Worm (Caenorhabditis elegans) whole organism, L3 larva: ENCODE data around the gene puf-11.

Source experiments
- R02D3.7 ChIP-seq: fragments of 150-350 bp; optimal IDR thresholded peaks from 2 replicates; lab custom pipeline; 2014; ENCODE audit warnings: missing biosample characterization, missing genetic modification characterization
- aly-2 ChIP-seq: fragments of 150-350 bp; optimal IDR thresholded peaks from 2 replicates; lab custom pipeline; 2014; ENCODE audit warnings: missing biosample characterization, missing genetic modification characterization
- ama-1 ChIP-seq: fragments of 150-350 bp; optimal IDR thresholded peaks from 2 replicates; lab custom pipeline; 2018
- ceh-16 ChIP-seq: sonication (generic microtip); optimal IDR thresholded peaks from 2 replicates; lab custom pipeline; 2017; ENCODE audit warnings: missing biosample characterization, missing genetic modification characterization
- ceh-28 ChIP-seq: fragments of 150-350 bp; optimal IDR thresholded peaks from 2 replicates; lab custom pipeline; 2014; ENCODE audit warnings: missing biosample characterization, missing genetic modification reagents, missing genetic modification characterization
- ceh-82 ChIP-seq: fragments of 150-350 bp; optimal IDR thresholded peaks from 2 replicates; lab custom pipeline; 2014; ENCODE audit warnings: missing biosample characterization, missing genetic modification characterization
- ceh-9 ChIP-seq: sonication (generic microtip); optimal IDR thresholded peaks from 2 replicates; lab custom pipeline; 2018; ENCODE audit warnings: missing biosample characterization, missing genetic modification characterization
- daf-12 ChIP-seq: fragments of 150-350 bp; optimal IDR thresholded peaks from 2 replicates; lab custom pipeline; 2014; ENCODE audit warnings: missing biosample characterization, missing genetic modification reagents, missing genetic modification characterization
- egl-27 ChIP-seq: sonication (generic microtip); optimal IDR thresholded peaks from 4 replicates; lab custom pipeline; 2017; ENCODE audit warnings: missing biosample characterization, missing genetic modification reagents, missing genetic modification characterization
- egl-5 ChIP-seq: fragments of 150-350 bp; optimal IDR thresholded peaks from 2 replicates; lab custom pipeline; 2017; ENCODE audit warnings: missing biosample characterization, missing genetic modification reagents, missing genetic modification characterization, inconsistent platforms
- elt-1 ChIP-seq: fragments of 150-350 bp; optimal IDR thresholded peaks from 2 replicates; lab custom pipeline; 2014; ENCODE audit warnings: missing biosample characterization, missing genetic modification characterization
- elt-2 ChIP-seq: sonication (generic microtip); optimal IDR thresholded peaks from 2 replicates; lab custom pipeline; 2016; ENCODE audit warnings: missing genetic modification reagents, mild to moderate bottlenecking, missing genetic modification characterization, missing compliant biosample characterization
- elt-3 ChIP-seq, 3 experiments: fragments of 150-350 bp in 1 of 3; sonication (generic microtip) in 2 of 3; optimal IDR thresholded peaks; 2 replicates in 2 of 3; 4 replicates in 1 of 3; lab custom pipeline; 2014 to 2017; ENCODE audit warnings: missing biosample characterization in 3 of 3, missing genetic modification characterization in 3 of 3
- eor-1 ChIP-seq, 2 experiments: fragments of 150-350 bp; optimal IDR thresholded peaks; 2 replicates each; lab custom pipeline; 2014 to 2018; ENCODE audit warnings: missing biosample characterization in 2 of 2, missing genetic modification characterization in 2 of 2
- fkh-2 ChIP-seq: fragments of 150-350 bp; optimal IDR thresholded peaks from 2 replicates; lab custom pipeline; 2014; ENCODE audit warnings: missing biosample characterization, missing genetic modification reagents, missing genetic modification characterization
- fos-1 ChIP-seq: fragments of 150-350 bp; optimal IDR thresholded peaks from 2 replicates; lab custom pipeline; 2014; ENCODE audit warnings: missing biosample characterization, missing genetic modification characterization
- jun-1 ChIP-seq: fragments of 150-350 bp; optimal IDR thresholded peaks from 2 replicates; lab custom pipeline; 2014; ENCODE audit warnings: missing biosample characterization, missing genetic modification reagents, missing genetic modification characterization
- lin-15B ChIP-seq: fragments of 150-350 bp; optimal IDR thresholded peaks from 2 replicates; lab custom pipeline; 2014; ENCODE audit warnings: missing biosample characterization, missing genetic modification characterization
- lin-39 ChIP-seq: fragments of 150-350 bp; optimal IDR thresholded peaks from 2 replicates; lab custom pipeline; 2018; ENCODE audit warnings: missing biosample characterization, missing genetic modification reagents, missing genetic modification characterization
- mdl-1 ChIP-seq: fragments of 150-350 bp; optimal IDR thresholded peaks from 2 replicates; lab custom pipeline; 2014; ENCODE audit warnings: missing biosample characterization, missing genetic modification characterization
- mml-1 ChIP-seq: fragments of 150-350 bp; sonication (generic microtip); optimal IDR thresholded peaks from 3 replicates; lab custom pipeline; 2014; ENCODE audit warnings: missing biosample characterization, missing genetic modification characterization
- nfya-1 ChIP-seq: sonication (generic microtip); optimal IDR thresholded peaks from 2 replicates; lab custom pipeline; 2017; ENCODE audit warnings: missing genetic modification characterization, mild to moderate bottlenecking, missing compliant biosample characterization, antibody characterized with exemption, moderate library complexity; ENCODE audit not compliant: insufficient read depth
- nhr-11 ChIP-seq: fragments of 150-350 bp; optimal IDR thresholded peaks from 2 replicates; lab custom pipeline; 2014; ENCODE audit warnings: missing biosample characterization, missing genetic modification characterization
- nhr-12 ChIP-seq: fragments of 150-350 bp; optimal IDR thresholded peaks from 2 replicates; lab custom pipeline; 2014; ENCODE audit warnings: missing biosample characterization, missing genetic modification characterization
- nhr-23 ChIP-seq: fragments of 150-350 bp; optimal IDR thresholded peaks from 2 replicates; lab custom pipeline; 2014; ENCODE audit warnings: missing biosample characterization, missing genetic modification reagents, missing genetic modification characterization
- nhr-237 ChIP-seq: fragments of 150-350 bp; optimal IDR thresholded peaks from 2 replicates; lab custom pipeline; 2014; ENCODE audit warnings: missing biosample characterization, missing genetic modification characterization
- nhr-25 ChIP-seq: sonication (generic microtip); optimal IDR thresholded peaks from 2 replicates; lab custom pipeline; 2017; ENCODE audit warnings: missing biosample characterization, missing genetic modification characterization
- nhr-28 ChIP-seq: fragments of 150-350 bp; optimal IDR thresholded peaks from 2 replicates; lab custom pipeline; 2014; ENCODE audit warnings: missing biosample characterization, missing genetic modification characterization
- nhr-67 ChIP-seq: fragments of 150-350 bp; optimal IDR thresholded peaks from 2 replicates; lab custom pipeline; 2014; ENCODE audit warnings: missing biosample characterization, missing genetic modification characterization
- nhr-77 ChIP-seq: fragments of 150-350 bp; optimal IDR thresholded peaks from 2 replicates; lab custom pipeline; 2014; ENCODE audit warnings: missing biosample characterization, missing genetic modification characterization
- pha-4 ChIP-seq: fragments of 150-350 bp; optimal IDR thresholded peaks from 2 replicates; lab custom pipeline; 2014; ENCODE audit warnings: missing biosample characterization, missing genetic modification reagents, missing genetic modification characterization
- pqm-1 ChIP-seq: fragments of 150-350 bp; optimal IDR thresholded peaks from 2 replicates; lab custom pipeline; 2017; ENCODE audit warnings: missing biosample characterization, missing genetic modification characterization, inconsistent platforms
- sea-2 ChIP-seq: fragments of 150-350 bp; sonication (generic microtip); optimal IDR thresholded peaks from 4 replicates; lab custom pipeline; 2014; ENCODE audit warnings: missing biosample characterization, missing genetic modification reagents, missing genetic modification characterization
- skn-1 ChIP-seq: fragments of 150-350 bp; optimal IDR thresholded peaks from 2 replicates; lab custom pipeline; 2014; ENCODE audit warnings: missing biosample characterization, missing genetic modification characterization
- snpc-4 ChIP-seq: fragments of 150-350 bp; optimal IDR thresholded peaks from 2 replicates; lab custom pipeline; 2014; ENCODE audit warnings: missing biosample characterization, missing genetic modification characterization
- unc-39 ChIP-seq: sonication (generic microtip); optimal IDR thresholded peaks from 4 replicates; lab custom pipeline; 2017; ENCODE audit warnings: missing biosample characterization, missing genetic modification characterization
- unc-62 ChIP-seq: fragments of 150-350 bp; sonication (generic microtip); optimal IDR thresholded peaks from 4 replicates; lab custom pipeline; 2014; ENCODE audit warnings: missing biosample characterization, missing genetic modification reagents, missing genetic modification characterization
- zag-1 ChIP-seq: fragments of 150-350 bp; optimal IDR thresholded peaks from 2 replicates; lab custom pipeline; 2014; ENCODE audit warnings: missing biosample characterization, missing genetic modification characterization
- ztf-11 ChIP-seq: fragments of 150-350 bp; optimal IDR thresholded peaks from 2 replicates; lab custom pipeline; 2014; ENCODE audit warnings: missing biosample characterization, missing genetic modification characterization
- ztf-4 ChIP-seq: fragments of 150-350 bp; optimal IDR thresholded peaks from 2 replicates; lab custom pipeline; 2014; ENCODE audit warnings: missing biosample characterization, missing genetic modification characterization

The puf-11 gene

ce11 chrIV:6421183-6421635 is at the start of gene puf-11:
Gene puf-11, plus strand, starts transcription at chrIV:6421585.
- TF ChIP-seq fkh-2 (tag; lab: Kevin White, UChicago) (no peak), nhr-67 (tag; lab: Kevin White, UChicago) (no peak), elt-2 (tag; lab: Kevin White, UChicago) (no peak), zag-1 (tag; lab: Kevin White, UChicago) (no peak), unc-62 (GFP tag; lab: Kevin White, UChicago) (no peak), daf-12 (tag; lab: Kevin White, UChicago) (no peak), aly-2 (tag; lab: Kevin White, UChicago) (no peak), pha-4 (tag; lab: Kevin White, UChicago) (no peak), nhr-77 (tag; lab: Kevin White, UChicago) (no peak), nhr-11 (tag; lab: Kevin White, UChicago) (no peak), ceh-16 (tag; lab: Kevin White, UChicago) (no peak), ceh-82 (no peak), pqm-1 (tag; lab: Kevin White, UChicago) (no peak), mml-1 (tag; lab: Kevin White, UChicago) (no peak), lin-15B (tag; lab: Kevin White, UChicago) (no peak), eor-1 (tag; optimal IDR thresholded peaks at IDR 0.05; lab: Kevin White, UChicago) (no peak), fos-1 (no peak)

DNA sequence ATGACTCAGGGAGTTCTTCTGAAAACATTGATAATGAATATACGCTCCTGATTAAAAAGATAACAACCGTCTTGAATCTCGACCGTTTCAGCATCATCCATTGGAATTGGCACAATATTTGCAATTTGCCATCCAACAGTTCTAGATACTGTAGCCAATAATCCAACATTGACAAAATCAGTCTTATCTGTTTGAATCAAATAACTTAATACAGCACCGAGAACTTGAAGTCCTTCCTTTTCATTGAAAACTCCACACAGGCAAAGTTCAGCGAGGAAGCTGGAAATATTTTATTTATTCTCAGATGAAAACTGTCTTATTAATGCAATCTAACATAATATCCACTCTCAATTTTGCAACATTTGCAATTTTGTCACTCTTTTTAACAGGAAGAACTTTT is 49.1 kb upstream of the puf-11 start:
- TF ChIP-seq egl-27 (tag; lab: Kevin White, UChicago): no peak
- no peak for TF ChIP-seq sea-2 (GFP tag; lab: Kevin White, UChicago)
- no peak for TF ChIP-seq mml-1 (tag; lab: Kevin White, UChicago)
- no peak for TF ChIP-seq skn-1
- no peak for TF ChIP-seq nhr-12 (tag; lab: Kevin White, UChicago)
- TF ChIP-seq mdl-1 (tag; lab: Kevin White, UChicago): no peak
- no peak for TF ChIP-seq ceh-16 (tag; lab: Kevin White, UChicago)
- TF ChIP-seq elt-3 (tag; optimal IDR thresholded peaks at IDR 0.05; lab: Kevin White, UChicago): no peak
- no peak for TF ChIP-seq nhr-28 (tag; lab: Kevin White, UChicago)
- no peak for TF ChIP-seq lin-39 (tag; lab: Kevin White, UChicago)
- no peak for TF ChIP-seq nfya-1 (tag; lab: Kevin White, UChicago)
- no peak for TF ChIP-seq ceh-9
- no peak for TF ChIP-seq nhr-67 (tag; lab: Kevin White, UChicago)
- TF ChIP-seq ceh-82: no peak
- TF ChIP-seq eor-1 (tag; optimal IDR thresholded peaks at IDR 0.05; lab: Kevin White, UChicago): no peak
- TF ChIP-seq, all 47 proteins: peak for 0

DNA sequence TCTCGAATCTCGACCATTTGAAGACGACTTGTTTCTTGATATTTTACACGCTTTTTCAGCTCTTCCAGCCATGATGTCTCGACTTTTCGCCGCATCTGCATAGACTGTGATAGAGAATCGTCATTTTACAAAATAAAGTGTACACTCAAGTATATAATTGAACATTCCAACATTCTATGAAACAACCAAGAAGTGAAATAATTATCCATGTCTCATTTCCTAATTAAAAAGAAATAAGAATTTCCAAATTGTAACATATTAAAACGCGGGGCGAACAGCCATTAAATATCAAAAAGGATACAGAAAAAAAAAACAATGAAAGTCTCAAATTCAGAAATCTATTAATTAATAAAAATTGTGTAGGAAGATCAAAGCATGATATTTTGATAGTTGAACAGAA is 48.4 kb upstream of the puf-11 start, which contains the start of gene smg-3:
TSS of gene smg-3 (minus strand) at position 101 of the 400 bp plus-strand sequence.
- TF ChIP-seq ceh-28 (tag; lab: Kevin White, UChicago) (no peak), R02D3.7 (no peak), ztf-11 (tag; lab: Kevin White, UChicago) (no peak), unc-39 (tag; lab: Kevin White, UChicago) (no peak), nhr-12 (tag; lab: Kevin White, UChicago) (no peak), nhr-23 (tag; lab: Kevin White, UChicago) (no peak), zag-1 (tag; lab: Kevin White, UChicago) (no peak), nhr-25 (tag; lab: Kevin White, UChicago) (no peak), nhr-11 (tag; lab: Kevin White, UChicago) (no peak), nfya-1 (tag; lab: Kevin White, UChicago) (no peak), lin-15B (tag; lab: Kevin White, UChicago) (no peak), jun-1 (tag; lab: Kevin White, UChicago) (no peak), elt-1 (tag; lab: Kevin White, UChicago) (no peak), unc-62 (GFP tag; lab: Kevin White, UChicago) (no peak), ceh-82 (no peak)

DNA sequence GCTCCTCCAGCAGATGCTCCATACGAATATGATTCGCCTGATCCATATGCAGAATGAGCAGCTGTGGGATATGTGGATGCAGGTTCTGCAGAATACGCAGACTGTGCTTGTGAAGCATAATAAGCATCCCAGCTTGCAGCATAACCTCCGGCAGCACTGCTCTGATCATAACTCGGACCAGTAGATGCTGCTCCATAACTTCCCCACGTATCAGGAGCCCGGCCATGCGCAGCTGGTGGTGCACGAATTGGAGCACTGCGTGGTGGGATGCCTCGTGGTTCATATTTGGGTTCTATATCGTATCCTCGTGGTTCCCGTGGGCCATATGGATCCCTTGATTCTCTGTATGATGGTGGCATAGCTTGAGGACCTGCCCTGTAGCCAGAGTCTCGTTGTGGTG is 47.7 kb upstream of the puf-11 start:
- TF ChIP-seq nhr-237 (tag; lab: Kevin White, UChicago) (no peak), egl-5 (tag; lab: Kevin White, UChicago) (no peak), nfya-1 (tag; lab: Kevin White, UChicago) (no peak), fkh-2 (tag; lab: Kevin White, UChicago) (no peak), lin-39 (tag; lab: Kevin White, UChicago) (no peak), eor-1 (tag; optimal IDR thresholded peaks at IDR 0.05; lab: Kevin White, UChicago) (no peak), aly-2 (tag; lab: Kevin White, UChicago) (no peak), jun-1 (tag; lab: Kevin White, UChicago) (no peak), elt-3 (tag; optimal IDR thresholded peaks at IDR 0.05; lab: Kevin White, UChicago) (no peak), nhr-28 (tag; lab: Kevin White, UChicago) (no peak), ama-1 (lab: Kevin White, UChicago) (no peak), ztf-4 (no peak), ceh-28 (tag; lab: Kevin White, UChicago) (no peak), snpc-4 (tag; lab: Kevin White, UChicago) (no peak), sea-2 (GFP tag; lab: Kevin White, UChicago) (no peak)
- TF ChIP-seq, all 47 proteins: peak for 0
